Worm (Caenorhabditis elegans) whole organism, L1 larva: Measurements from ENCODE around the gene T28D6.6.

ENCODE experiments used
- C04F5.9 ChIP-seq: sonication (generic microtip); optimal IDR thresholded peaks from 2 replicates; lab custom pipeline; 2016; ENCODE audit warnings: missing genetic modification characterization, missing compliant biosample characterization
- C16A3.4 ChIP-seq: fragments of 150-350 bp; optimal IDR thresholded peaks from 2 replicates; lab custom pipeline; 2014; ENCODE audit warnings: missing biosample characterization, missing genetic modification characterization
- Y116A8C.19 ChIP-seq: sonication (generic microtip); optimal IDR thresholded peaks from 2 replicates; lab custom pipeline; 2016; ENCODE audit warnings: missing compliant biosample characterization, missing genetic modification characterization, borderline replicate concordance
- aha-1 ChIP-seq: fragments of 150-350 bp; optimal IDR thresholded peaks from 2 replicates; lab custom pipeline; 2014; ENCODE audit warnings: missing biosample characterization, missing genetic modification characterization
- alr-1 ChIP-seq: fragments of 200-800 bp; sonication (Bioruptor generic); optimal IDR thresholded peaks from 2 replicates; lab custom pipeline; 2018; ENCODE audit warnings: borderline replicate concordance, mild to moderate bottlenecking, missing genetic modification characterization, missing compliant biosample characterization
- blmp-1 ChIP-seq: fragments of 150-350 bp; optimal IDR thresholded peaks from 2 replicates; lab custom pipeline; 2014; ENCODE audit warnings: missing biosample characterization, missing genetic modification characterization
- ceh-63 ChIP-seq: fragments of 200-800 bp; sonication (Bioruptor generic); optimal IDR thresholded peaks from 2 replicates; lab custom pipeline; 2018; ENCODE audit warnings: mild to moderate bottlenecking, missing genetic modification characterization, missing compliant biosample characterization
- ceh-88 ChIP-seq: fragments of 200-800 bp; sonication (Bioruptor generic); IDR thresholded peaks from 2 replicates; pipeline ENCODE4 v1.3.6; 2022; ENCODE audit warnings: missing genetic modification characterization, missing compliant biosample characterization
- ces-1 ChIP-seq: fragments of 150-350 bp; optimal IDR thresholded peaks from 2 replicates; lab custom pipeline; 2014; ENCODE audit warnings: missing biosample characterization, missing genetic modification reagents, missing genetic modification characterization
- dpl-1 ChIP-seq, 3 experiments: fragments of 150-350 bp in 2 of 3; sonication (generic microtip) in 1 of 3; optimal IDR thresholded peaks; 2 replicates each; lab custom pipeline; 2014 to 2017; ENCODE audit warnings: missing biosample characterization in 3 of 3, missing genetic modification characterization in 3 of 3, missing genetic modification reagents in 3 of 3
- dsc-1 ChIP-seq: sonication (generic microtip); optimal IDR thresholded peaks from 2 replicates; lab custom pipeline; 2016; ENCODE audit warnings: mild to moderate bottlenecking, missing genetic modification characterization, missing compliant biosample characterization
- egl-27 ChIP-seq, 2 experiments: fragments of 150-350 bp in 1 of 2; sonication (generic microtip); optimal IDR thresholded peaks; 3 replicates each; lab custom pipeline; 2017 to 2018; ENCODE audit warnings: missing biosample characterization in 2 of 2, missing genetic modification characterization in 2 of 2, missing genetic modification reagents in 2 of 2
- elt-3 ChIP-seq, 6 experiments: fragments of 150-350 bp in 1 of 6; sonication (generic microtip); optimal IDR thresholded peaks; 2 replicates each; lab custom pipeline; 2017 to 2018; ENCODE audit warnings: missing biosample characterization in 6 of 6, missing genetic modification characterization in 6 of 6, inconsistent platforms in 1 of 6
- ets-5 ChIP-seq: fragments of 200-800 bp; sonication (Bioruptor generic); IDR thresholded peaks from 2 replicates; pipeline ENCODE4 v1.3.6; 2022; ENCODE audit warnings: missing genetic modification characterization, missing compliant biosample characterization
- fkh-8 ChIP-seq: sonication (generic microtip); optimal IDR thresholded peaks from 2 replicates; lab custom pipeline; 2016; ENCODE audit warnings: mild to moderate bottlenecking, missing genetic modification characterization, missing compliant biosample characterization
- grh-1 ChIP-seq: fragments of 200-800 bp; sonication (Bioruptor generic); IDR thresholded peaks from 2 replicates; pipeline ENCODE4 v1.3.6; 2022; ENCODE audit warnings: missing genetic modification reagents, missing genetic modification characterization, missing compliant biosample characterization
- hpl-2 ChIP-seq: fragments of 150-350 bp; optimal IDR thresholded peaks from 2 replicates; lab custom pipeline; 2014; ENCODE audit warnings: missing biosample characterization, missing genetic modification reagents, missing genetic modification characterization
- isw-1 ChIP-seq: fragments of 200-800 bp; sonication (Bioruptor generic); IDR thresholded peaks from 2 replicates; pipeline ENCODE4 v1.3.6; 2022; ENCODE audit warnings: missing genetic modification characterization, missing compliant biosample characterization
- jun-1 ChIP-seq: fragments of 150-350 bp; optimal IDR thresholded peaks from 2 replicates; lab custom pipeline; 2014; ENCODE audit warnings: missing biosample characterization, missing genetic modification reagents, missing genetic modification characterization
- lin-15B ChIP-seq: fragments of 150-350 bp; sonication (generic microtip); optimal IDR thresholded peaks from 3 replicates; lab custom pipeline; 2014; ENCODE audit warnings: missing biosample characterization, missing genetic modification characterization
- lin-35 ChIP-seq, 2 experiments: fragments of 150-350 bp; optimal IDR thresholded peaks; 2 replicates each; lab custom pipeline; 2014; ENCODE audit warnings: missing biosample characterization in 2 of 2, missing genetic modification characterization in 2 of 2, missing genetic modification reagents in 2 of 2
- lsy-2 ChIP-seq, 2 experiments: fragments of 150-350 bp; optimal IDR thresholded peaks; 2 replicates each; lab custom pipeline; 2014; ENCODE audit warnings: missing biosample characterization in 2 of 2, missing genetic modification characterization in 2 of 2
- mab-9 ChIP-seq: fragments of 200-800 bp; sonication (Bioruptor generic); IDR thresholded peaks from 2 replicates; pipeline ENCODE4 v1.3.6; 2022; ENCODE audit warnings: missing genetic modification reagents, missing genetic modification characterization, missing compliant biosample characterization
- mdl-1 ChIP-seq, 2 experiments: fragments of 150-350 bp; optimal IDR thresholded peaks; 2 replicates each; lab custom pipeline; 2014 to 2017; ENCODE audit warnings: missing biosample characterization in 2 of 2, missing genetic modification characterization in 2 of 2, inconsistent platforms in 1 of 2
- mep-1 ChIP-seq: fragments of 150-350 bp; optimal IDR thresholded peaks from 2 replicates; lab custom pipeline; 2014; ENCODE audit warnings: missing biosample characterization, missing genetic modification characterization
- nhr-11 ChIP-seq: fragments of 150-350 bp; optimal IDR thresholded peaks from 2 replicates; lab custom pipeline; 2014; ENCODE audit warnings: missing biosample characterization, missing genetic modification characterization
- nhr-12 ChIP-seq: sonication (generic microtip); optimal IDR thresholded peaks from 2 replicates; lab custom pipeline; 2017; ENCODE audit warnings: missing biosample characterization, missing genetic modification characterization
- nhr-19 ChIP-seq: fragments of 200-800 bp; sonication (Bioruptor generic); conservative IDR thresholded peaks from 2 replicates; pipeline ENCODE4 v1.3.6; 2022; ENCODE audit warnings: missing genetic modification characterization, missing compliant biosample characterization
- nhr-20 ChIP-seq: sonication (generic microtip); optimal IDR thresholded peaks from 2 replicates; lab custom pipeline; 2016; ENCODE audit warnings: mild to moderate bottlenecking, missing genetic modification characterization, missing compliant biosample characterization
- nhr-47 ChIP-seq: sonication (generic microtip); optimal IDR thresholded peaks from 2 replicates; lab custom pipeline; 2016; ENCODE audit warnings: mild to moderate bottlenecking, missing genetic modification characterization, moderate library complexity, missing compliant biosample characterization
- nhr-71 ChIP-seq: sonication (generic microtip); optimal IDR thresholded peaks from 2 replicates; lab custom pipeline; 2016; ENCODE audit warnings: mild to moderate bottlenecking, missing genetic modification characterization, moderate library complexity, missing compliant biosample characterization
- nhr-84 ChIP-seq: sonication (generic microtip); optimal IDR thresholded peaks from 2 replicates; lab custom pipeline; 2017; ENCODE audit warnings: missing biosample characterization, missing genetic modification characterization
- nhr-85 ChIP-seq: sonication (generic microtip); peaks from one replicate; lab custom pipeline; 2016; ENCODE audit warnings: missing genetic modification characterization, inconsistent platforms, missing compliant biosample characterization
- nhr-90 ChIP-seq: sonication (generic microtip); optimal IDR thresholded peaks from 2 replicates; lab custom pipeline; 2016; ENCODE audit warnings: mild to moderate bottlenecking, missing genetic modification characterization, missing compliant biosample characterization; ENCODE audit not compliant: poor library complexity
- pqm-1 ChIP-seq: sonication (generic microtip); optimal IDR thresholded peaks from 3 replicates; lab custom pipeline; 2017; ENCODE audit warnings: missing biosample characterization, missing genetic modification characterization
- rnt-1 ChIP-seq: sonication (generic microtip); optimal IDR thresholded peaks from 2 replicates; lab custom pipeline; 2016; ENCODE audit warnings: mild to moderate bottlenecking, missing genetic modification characterization, moderate library complexity, missing compliant biosample characterization
- skn-1 ChIP-seq: fragments of 150-350 bp; optimal IDR thresholded peaks from 2 replicates; lab custom pipeline; 2014; ENCODE audit warnings: missing biosample characterization, missing genetic modification characterization
- snu-23 ChIP-seq: sonication (generic microtip); optimal IDR thresholded peaks from 2 replicates; lab custom pipeline; 2016; ENCODE audit warnings: missing genetic modification characterization, missing compliant biosample characterization
- sox-4 ChIP-seq: sonication (generic microtip); optimal IDR thresholded peaks from 2 replicates; lab custom pipeline; 2016; ENCODE audit warnings: missing genetic modification characterization, missing compliant biosample characterization
- sptf-1 ChIP-seq: fragments of 150-350 bp; optimal IDR thresholded peaks from 2 replicates; lab custom pipeline; 2014; ENCODE audit warnings: missing biosample characterization, missing genetic modification characterization
- swsn-7 ChIP-seq: sonication (generic microtip); optimal IDR thresholded peaks from 2 replicates; lab custom pipeline; 2016; ENCODE audit warnings: missing genetic modification characterization, missing compliant biosample characterization
- tbx-2 ChIP-seq: sonication (generic microtip); optimal IDR thresholded peaks from 2 replicates; lab custom pipeline; 2016; ENCODE audit warnings: missing genetic modification characterization, missing compliant biosample characterization
- unc-130 ChIP-seq: fragments of 150-350 bp; optimal IDR thresholded peaks from 2 replicates; lab custom pipeline; 2017; ENCODE audit warnings: missing biosample characterization, missing genetic modification characterization, inconsistent platforms
- unc-30 ChIP-seq: sonication (generic microtip); optimal IDR thresholded peaks from 2 replicates; lab custom pipeline; 2017; ENCODE audit warnings: missing biosample characterization, missing genetic modification characterization
- unc-62 ChIP-seq: fragments of 150-350 bp; optimal IDR thresholded peaks from 2 replicates; lab custom pipeline; 2014; ENCODE audit warnings: missing biosample characterization, missing genetic modification reagents, missing genetic modification characterization
- unc-98 ChIP-seq: fragments of 200-800 bp; sonication (Bioruptor generic); IDR thresholded peaks from 2 replicates; pipeline ENCODE4 v1.3.6; 2022; ENCODE audit warnings: missing genetic modification characterization, missing compliant biosample characterization
- vab-15 ChIP-seq: sonication (generic microtip); optimal IDR thresholded peaks from 2 replicates; lab custom pipeline; 2017; ENCODE audit warnings: missing genotype, mild to moderate bottlenecking, missing genetic modification characterization, missing compliant biosample characterization
- xbp-1 ChIP-seq: sonication (generic microtip); optimal IDR thresholded peaks from 2 replicates; lab custom pipeline; 2016; ENCODE audit warnings: missing genetic modification characterization, missing compliant biosample characterization
- zip-4 ChIP-seq: fragments of 200-800 bp; sonication (Bioruptor generic); optimal IDR thresholded peaks from 2 replicates; lab custom pipeline; 2018; ENCODE audit warnings: mild to moderate bottlenecking, missing genetic modification characterization, moderate library complexity, missing compliant biosample characterization
- ztf-11 ChIP-seq, 2 experiments: sonication (generic microtip); optimal IDR thresholded peaks; 2 replicates each; lab custom pipeline; 2016 to 2017; ENCODE audit warnings: missing genetic modification characterization in 2 of 2, missing biosample characterization in 1 of 2, missing compliant biosample characterization in 1 of 2
- ztf-4 ChIP-seq: fragments of 150-350 bp; optimal IDR thresholded peaks from 2 replicates; lab custom pipeline; 2014; ENCODE audit warnings: missing biosample characterization, missing genetic modification characterization

Gene T28D6.6

DNA sequence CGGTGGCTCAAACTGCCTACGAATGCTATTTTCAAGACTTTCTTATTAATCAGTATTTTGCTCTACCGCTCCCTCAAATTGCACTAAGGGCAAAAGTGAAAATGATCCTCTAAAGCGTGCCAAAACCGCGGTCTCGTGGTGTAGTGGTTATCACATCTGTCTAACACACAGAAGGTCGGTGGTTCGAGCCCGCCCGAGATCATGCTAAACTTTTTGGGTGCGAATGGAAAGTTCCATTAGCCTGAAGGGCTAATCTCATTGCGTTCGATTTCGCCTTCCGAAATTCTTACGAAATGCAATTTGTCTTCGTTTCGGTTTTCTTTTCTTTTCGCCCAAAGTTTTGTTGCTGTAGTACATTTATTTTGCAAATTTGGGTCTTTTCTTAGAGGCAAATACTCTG, 10.6 kb upstream of the T28D6.6 start (continued):
- no peak for TF ChIP-seq ztf-4 (tag; lab: Kevin White, UChicago)
- no peak for TF ChIP-seq nhr-11
- TF ChIP-seq nhr-12 (tag; lab: Kevin White, UChicago), result no peak
- peak in 1 of 2 experiments; percentile 44 for TF ChIP-seq lin-35 (GFP tag; optimal IDR thresholded peaks at IDR 0.05; lab: Kevin White, UChicago)
- TF ChIP-seq ceh-88, result no peak
- TF ChIP-seq mab-9 (GFP tag; lab: Robert Waterston, UW), result no peak
- no peak for TF ChIP-seq unc-130 (tag; lab: Kevin White, UChicago)
- TF ChIP-seq zip-4 (GFP tag; lab: Kevin White, UChicago), result no peak
- peak; percentile 47 for TF ChIP-seq nhr-71 (tag; lab: Kevin White, UChicago)
- TF ChIP-seq nhr-19 (GFP tag; lab: Robert Waterston, UW), result peak; percentile 22; the same call in 1 of the 2 replicates
- no peak for TF ChIP-seq grh-1 (GFP tag; lab: Robert Waterston, UW)
- no peak for TF ChIP-seq unc-98 (GFP tag; lab: Robert Waterston, UW)
- TF ChIP-seq jun-1 (tag; lab: Kevin White, UChicago), result no peak
- TF ChIP-seq isw-1 (GFP tag; lab: Robert Waterston, UW), result no peak
- TF ChIP-seq mep-1 (tag; lab: Kevin White, UChicago), result no peak
- no peak for TF ChIP-seq pqm-1 (tag; lab: Kevin White, UChicago)
- no peak for TF ChIP-seq mdl-1 (tag; optimal IDR thresholded peaks at IDR 0.05; lab: Kevin White, UChicago)
- peak in 1 of 3 experiments; percentile 33 for TF ChIP-seq dpl-1 (GFP tag; optimal IDR thresholded peaks at IDR 0.05; lab: Kevin White, UChicago)
- no peak for TF ChIP-seq alr-1 (tag; lab: Kevin White, UChicago)
- TF ChIP-seq rnt-1, result peak; percentile 83
- TF ChIP-seq skn-1, result peak; percentile 19
- no peak for TF ChIP-seq lin-15B (tag; lab: Kevin White, UChicago)
- no peak for TF ChIP-seq ces-1 (GFP tag; lab: Kevin White, UChicago)
- peak; percentile 19 for TF ChIP-seq dsc-1

DNA sequence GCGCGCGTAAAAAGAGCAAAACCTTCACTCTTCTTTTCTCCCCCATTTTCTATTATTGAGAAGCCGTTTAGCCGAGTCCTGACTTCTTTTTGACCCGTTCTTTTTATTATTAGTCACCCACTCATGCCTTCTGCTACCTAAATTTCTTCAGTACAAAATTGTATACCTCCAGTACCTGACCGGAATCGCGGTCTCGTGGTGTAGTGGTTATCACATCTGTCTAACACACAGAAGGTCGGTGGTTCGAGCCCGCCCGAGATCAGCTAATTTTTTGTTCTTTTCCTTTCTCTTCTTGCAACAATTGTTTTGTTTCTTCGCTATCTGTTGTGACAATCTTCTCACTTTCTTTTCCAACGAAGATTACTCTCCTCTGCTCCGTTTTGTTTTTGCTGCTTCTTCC, 9.9 kb upstream of the T28D6.6 start:
- no peak for TF ChIP-seq unc-62 (GFP tag; lab: Kevin White, UChicago)
- TF ChIP-seq elt-3 (tag; optimal IDR thresholded peaks at IDR 0.05; lab: Kevin White, UChicago), result peak in 1 of 6 experiments; percentile 15
- peak; percentile 59 for TF ChIP-seq nhr-71 (tag; lab: Kevin White, UChicago)
- TF ChIP-seq tbx-2 (tag; lab: Kevin White, UChicago), result no peak
- TF ChIP-seq nhr-20 (tag; lab: Kevin White, UChicago), result peak; percentile 34
- peak in 1 of 2 experiments; percentile 67 for TF ChIP-seq lin-35 (GFP tag; optimal IDR thresholded peaks at IDR 0.05; lab: Kevin White, UChicago)
- no peak for TF ChIP-seq ets-5 (GFP tag; lab: Robert Waterston, UW)
- TF ChIP-seq snu-23 (GFP tag; lab: Kevin White, UChicago), result peak; percentile 52
- TF ChIP-seq C16A3.4 (tag; lab: Kevin White, UChicago), result peak; percentile 41
- TF ChIP-seq sox-4 (tag; lab: Kevin White, UChicago), result no peak
- TF ChIP-seq unc-130 (tag; lab: Kevin White, UChicago), result peak; percentile 8
- TF ChIP-seq swsn-7 (tag; lab: Kevin White, UChicago), result no peak
- no peak for TF ChIP-seq ztf-11 (tag; optimal IDR thresholded peaks at IDR 0.05; lab: Kevin White, UChicago)
- no peak for TF ChIP-seq unc-30 (tag; lab: Kevin White, UChicago)
- TF ChIP-seq hpl-2, result no peak
- TF ChIP-seq blmp-1, result no peak
- peak; percentile 5 for TF ChIP-seq xbp-1 (tag; lab: Kevin White, UChicago)
- peak in 1 of 3 experiments; percentile 7 for TF ChIP-seq dpl-1 (GFP tag; optimal IDR thresholded peaks at IDR 0.05; lab: Kevin White, UChicago)
- no peak for TF ChIP-seq skn-1
- no peak for TF ChIP-seq grh-1 (GFP tag; lab: Robert Waterston, UW)
- TF ChIP-seq jun-1 (tag; lab: Kevin White, UChicago), result no peak
- no peak for TF ChIP-seq sptf-1 (tag; lab: Kevin White, UChicago)
- TF ChIP-seq Y116A8C.19, result no peak
- no peak for TF ChIP-seq ceh-63 (GFP tag; lab: Kevin White, UChicago)
- peak; percentile 31 for TF ChIP-seq nhr-90 (tag; lab: Kevin White, UChicago)
- TF ChIP-seq aha-1 (tag; lab: Kevin White, UChicago), result no peak
- no peak for TF ChIP-seq C04F5.9
- TF ChIP-seq vab-15 (tag; lab: Kevin White, UChicago), result no peak
- no peak for TF ChIP-seq isw-1 (GFP tag; lab: Robert Waterston, UW)
- no peak for TF ChIP-seq nhr-85 (tag; lab: Kevin White, UChicago)
- peak; percentile 14 to 42 for TF ChIP-seq lsy-2 (tag; optimal IDR thresholded peaks at IDR 0.05; lab: Kevin White, UChicago)
- TF ChIP-seq egl-27 (tag; optimal IDR thresholded peaks at IDR 0.05; lab: Kevin White, UChicago), result no peak
- no peak for TF ChIP-seq fkh-8 (tag; lab: Kevin White, UChicago)
- peak; percentile 37 for TF ChIP-seq nhr-47
- TF ChIP-seq nhr-84 (tag; lab: Kevin White, UChicago), result no peak
